Fruit fly (Drosophila melanogaster): ENCODE measurements around the gene CG42553.
"Not testable (repeated sequence)": the region's sequence is repeated elsewhere in the genome, so short reads cannot be mapped to it uniquely, and the experiment has no call there.

The CG42553 gene

dm6 chr3L:865096-865495 lies 31.2 kb downstream of the CG42553 start, which contains the start of gene CG12502:
Gene CG12502, plus strand, starts transcription at chr3L:865396.
- not testable (repeated sequence) for TF ChIP-seq noc (tag; optimal IDR thresholded peaks at IDR 0.05)

dm6 chr3L:868800-869199 lies 34.9 kb downstream of the CG42553 start:
- TF ChIP-seq noc (tag; optimal IDR thresholded peaks at IDR 0.05), result no peak

DNA sequence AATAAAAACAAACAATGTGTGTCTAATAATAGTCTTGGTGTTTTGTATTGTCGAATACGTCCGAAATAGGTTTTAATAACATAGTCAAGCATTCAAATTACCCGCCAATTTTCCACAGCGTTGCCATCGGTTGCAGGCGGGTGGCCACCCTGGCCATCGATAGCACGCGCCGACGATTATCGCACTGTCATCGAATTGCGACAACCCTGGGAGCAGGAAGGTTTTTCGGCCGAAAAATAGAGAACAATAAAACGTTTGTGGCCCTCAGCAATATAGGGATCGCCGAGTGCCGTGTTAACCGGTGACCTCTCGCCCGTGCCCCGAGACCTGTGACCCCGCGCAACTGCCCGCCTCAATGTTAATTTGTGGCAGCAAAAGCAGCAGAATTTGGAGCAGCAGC lies 37.8 kb downstream of the CG42553 start, which contains the start of gene Usp10:
Gene Usp10, plus strand, starts transcription at position 187 of the 400 bp plus-strand sequence.
- no peak for TF ChIP-seq noc (tag; optimal IDR thresholded peaks at IDR 0.05)

- TF ChIP-seq noc (tag; optimal IDR thresholded peaks at IDR 0.05), result no peak
Measured at dm6 chr3L:872389-872972, 38.6 kb downstream of the CG42553 start.

dm6 chr3L:875416-876011 lies 41.6 kb downstream of the CG42553 start:
- peak; percentile 17 for TF ChIP-seq noc (tag; optimal IDR thresholded peaks at IDR 0.05)

DNA sequence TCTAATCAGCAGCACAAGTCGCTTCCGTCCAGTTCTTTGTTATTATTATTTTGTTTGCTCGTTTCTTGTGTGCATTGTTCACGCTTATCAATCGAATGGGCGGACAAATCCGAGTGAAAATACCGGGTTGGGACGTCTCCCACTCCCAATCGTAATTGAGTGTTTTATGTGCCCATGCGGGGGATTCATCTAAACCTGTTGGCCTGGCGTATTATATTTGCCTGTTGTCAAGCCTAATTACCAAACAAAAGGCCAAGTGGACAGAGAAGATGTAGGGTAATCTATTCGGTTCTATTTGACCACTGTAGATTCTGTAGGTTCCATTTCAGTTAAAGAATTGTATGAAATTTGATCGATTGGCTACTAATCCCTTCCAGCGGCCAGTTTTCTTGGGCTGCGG lies 42.2 kb downstream of the CG42553 start:
- TF ChIP-seq noc (tag; optimal IDR thresholded peaks at IDR 0.05), result no peak

DNA sequence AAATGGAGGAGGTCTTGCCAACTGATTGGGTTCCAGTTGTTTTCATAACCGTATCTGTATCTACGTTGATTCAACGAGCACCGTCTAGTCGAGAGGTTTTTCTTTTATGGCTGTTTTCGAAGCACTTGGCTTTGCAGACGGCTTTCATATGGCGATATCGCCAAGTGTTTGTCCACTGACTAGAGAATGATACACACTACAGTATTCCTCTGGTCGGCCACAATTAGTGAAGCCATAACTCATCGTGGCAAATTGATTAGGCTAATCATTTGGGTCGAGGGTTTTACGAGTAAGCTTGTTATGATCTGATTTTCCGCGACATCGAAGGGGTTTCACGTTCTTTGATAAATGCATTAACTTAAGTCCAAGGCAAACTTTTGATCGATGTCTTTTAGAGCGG lies 42.8 kb downstream of the CG42553 start:
- peak; percentile 28 for TF ChIP-seq noc (tag; optimal IDR thresholded peaks at IDR 0.05)

DNA sequence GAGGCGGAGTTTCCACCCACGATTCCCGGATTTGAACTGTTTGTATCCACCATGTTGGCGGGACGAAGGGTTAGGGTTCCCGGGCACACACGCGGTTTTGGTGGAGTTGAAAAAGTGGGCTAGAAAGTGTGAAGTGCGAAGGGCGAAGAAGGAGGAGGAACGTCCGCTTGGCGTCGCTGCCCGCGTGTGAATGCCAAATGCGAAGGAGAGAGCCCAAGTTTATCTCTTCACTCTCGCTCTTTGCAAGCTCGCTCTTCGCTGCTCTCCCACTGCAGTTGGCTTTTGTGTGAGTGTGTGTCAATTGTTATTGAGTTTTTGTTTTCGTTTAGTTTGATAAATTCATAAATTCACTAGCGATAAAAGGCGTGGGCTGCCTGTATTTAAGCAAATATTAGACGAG lies 47.0 kb downstream of the CG42553 start:
- no peak for TF ChIP-seq noc (tag; optimal IDR thresholded peaks at IDR 0.05)

- no peak for TF ChIP-seq noc (tag; optimal IDR thresholded peaks at IDR 0.05)
Measured at dm6 chr3L:881496-882235, 47.8 kb downstream of the CG42553 start, which contains the start of gene CG13907. Gene CG13907, minus strand, starts transcription at chr3L:882013.

DNA sequence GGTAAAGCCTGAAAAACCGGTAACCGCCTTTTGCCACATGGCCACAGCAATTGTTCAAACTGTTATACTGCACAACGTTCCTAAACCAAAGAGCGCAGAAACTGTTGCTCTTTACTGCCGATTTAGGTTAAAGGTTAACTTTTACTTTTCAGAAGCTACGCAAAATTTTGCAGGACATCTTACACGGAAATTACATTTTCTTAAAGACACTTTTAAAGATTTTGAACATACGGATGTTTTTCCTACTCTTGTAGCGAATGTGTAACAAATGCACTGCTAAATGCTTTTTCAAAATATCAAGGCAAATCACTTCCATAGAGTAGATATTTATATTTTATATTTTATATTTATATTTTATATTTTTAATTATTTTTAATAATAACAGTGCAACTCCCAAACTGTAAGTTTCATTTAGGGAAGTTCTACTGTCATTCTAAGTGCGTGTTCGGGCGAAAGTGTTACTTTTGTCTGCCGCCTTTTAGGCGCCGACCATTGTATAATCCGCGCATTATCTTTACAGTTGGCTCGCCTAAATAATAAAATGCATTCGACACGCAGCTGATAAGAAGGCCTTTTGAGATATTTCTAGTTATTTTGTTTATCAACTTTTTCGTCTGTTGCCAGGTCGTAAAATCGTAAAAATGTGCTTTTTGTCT lies 48.5 kb downstream of the CG42553 start:
- no peak for TF ChIP-seq noc (tag; optimal IDR thresholded peaks at IDR 0.05)

DNA sequence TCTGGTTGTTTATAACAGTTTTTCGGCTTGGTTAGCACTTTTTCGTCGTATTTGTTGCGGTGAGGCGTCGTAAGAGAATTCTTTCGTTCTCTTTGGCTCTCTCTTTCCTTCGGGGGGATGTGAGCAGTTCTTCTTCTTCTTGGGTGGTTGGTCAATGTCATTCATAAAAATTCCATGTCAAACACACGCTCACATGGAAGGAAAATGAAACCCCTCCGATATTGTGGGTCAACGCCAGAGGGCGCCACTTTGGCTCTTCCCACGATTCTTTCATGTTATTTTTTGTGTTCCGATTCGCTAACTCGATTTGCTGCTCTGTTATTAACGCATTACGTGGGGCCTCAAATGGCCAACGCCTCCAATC lies 49.0 kb downstream of the CG42553 start:
- TF ChIP-seq noc (tag; optimal IDR thresholded peaks at IDR 0.05), result no peak

dm6 chr3L:883786-884185 lies 49.9 kb downstream of the CG42553 start:
- TF ChIP-seq noc (tag; optimal IDR thresholded peaks at IDR 0.05), result no peak

DNA sequence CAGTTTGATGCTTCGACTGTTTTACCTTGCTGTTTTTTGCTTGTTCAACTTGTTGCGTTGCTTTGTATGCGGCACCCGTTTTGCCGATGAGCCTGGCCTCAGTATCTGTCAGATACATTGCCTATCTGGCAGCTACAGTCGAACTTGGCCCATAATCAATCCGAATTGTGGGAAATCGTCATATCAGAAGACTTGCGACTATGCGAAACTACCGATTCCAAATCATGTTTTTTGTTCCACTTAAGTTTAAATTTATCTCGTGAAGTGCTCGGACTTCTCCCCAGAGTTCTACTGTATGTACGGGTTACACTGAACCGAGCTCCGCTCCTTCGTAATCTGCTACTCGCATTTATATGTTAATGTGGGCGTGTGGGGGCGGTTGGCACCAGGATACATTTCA lies 50.3 kb downstream of the CG42553 start:
- TF ChIP-seq noc (tag; optimal IDR thresholded peaks at IDR 0.05), result no peak

- TF ChIP-seq noc (tag; optimal IDR thresholded peaks at IDR 0.05), result no peak
Measured at dm6 chr3L:885006-885405, 51.1 kb downstream of the CG42553 start.

Measured in whole organism, larva.